Fruit fly (Drosophila melanogaster) S2 (cell line): ENCODE measurements around the gene CG3655.

Experiments used
- CG8478 ChIP-seq: fragments of >200 bp; optimal IDR thresholded peaks from 2 replicates; lab custom pipeline; 2018
- CTCF ChIP-seq, 2 experiments: fragments of >200 bp; optimal IDR thresholded peaks; 2 replicates each; lab custom pipeline; 2018

DNA sequence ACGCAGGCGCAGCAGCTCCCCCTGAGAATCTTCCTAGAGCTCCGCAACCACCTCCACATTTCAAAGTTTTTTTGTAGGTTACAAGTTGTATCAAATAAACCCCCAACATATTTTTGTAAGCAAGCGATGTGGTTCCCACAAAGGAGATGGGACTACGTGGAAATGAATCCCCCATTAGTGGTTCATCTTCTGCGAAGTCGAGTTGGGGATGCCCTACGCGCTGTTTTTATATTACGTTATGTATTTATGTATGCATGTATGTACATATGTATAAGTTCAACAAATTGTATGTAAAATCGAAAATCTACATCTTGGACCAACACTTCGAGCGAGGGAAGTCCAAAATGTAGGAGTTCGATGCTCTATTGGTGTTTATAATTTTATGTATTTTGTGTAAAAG, 88.8 kb downstream of the CG3655 start, which contains the start of gene CG42259:
- no peak for TF ChIP-seq CTCF (optimal IDR thresholded peaks at IDR 0.05; lab: Kevin White, UChicago)
- TF ChIP-seq CG8478: no peak
